Fruit fly (Drosophila melanogaster) ovary, adult (tissue): ENCODE measurements around the gene ghi.
A peak's percentile ranks its signal among the peaks of the same experiment; 100 is the strongest.

Experiments
- CG17801 ChIP-seq: fragments of 200-800 bp; optimal IDR thresholded peaks from 2 replicates; lab custom pipeline; 2019; ENCODE audit warnings: missing biosample characterization, mild to moderate bottlenecking, missing genetic modification characterization, moderate library complexity; ENCODE audit not compliant: partially characterized antibody

ghi gene

dm6 chr3L:9469079-9469478 lies 17.4 kb downstream of the ghi start:
- no peak for TF ChIP-seq CG17801 (GFP tag; lab: Kevin White, UChicago)

- no peak for TF ChIP-seq CG17801 (GFP tag; lab: Kevin White, UChicago)
Observed at dm6 chr3L:9471151-9471903, 19.7 kb downstream of the ghi start.

- peak; percentile 79 for TF ChIP-seq CG17801 (GFP tag; lab: Kevin White, UChicago)
Observed at dm6 chr3L:9476829-9477228, 25.2 kb downstream of the ghi start, which contains the start of the genes Uch-L5 and Jarid2. Gene Uch-L5 (minus strand): TSS chr3L:9476965. Gene Jarid2 (plus strand): TSS chr3L:9477038.

dm6 chr3L:9487586-9487985 lies 35.9 kb downstream of the ghi start, which contains the start of gene pall:
Gene pall (minus strand): TSS chr3L:9487790.
- TF ChIP-seq CG17801 (GFP tag; lab: Kevin White, UChicago), result peak; percentile 28

dm6 chr3L:9489133-9489532 lies 37.5 kb downstream of the ghi start, which contains the start of gene CG32036:
Gene CG32036 (minus strand): TSS chr3L:9489233.
- TF ChIP-seq CG17801 (GFP tag; lab: Kevin White, UChicago), result no peak

- no peak for TF ChIP-seq CG17801 (GFP tag; lab: Kevin White, UChicago)
Observed at dm6 chr3L:9489627-9490026, 38.0 kb downstream of the ghi start.

dm6 chr3L:9490432-9490831 lies 38.8 kb downstream of the ghi start:
- no peak for TF ChIP-seq CG17801 (GFP tag; lab: Kevin White, UChicago)

- TF ChIP-seq CG17801 (GFP tag; lab: Kevin White, UChicago), result no peak
Observed at dm6 chr3L:9491331-9491730, 39.7 kb downstream of the ghi start.

dm6 chr3L:9492115-9492514 lies 40.4 kb downstream of the ghi start, which contains the start of gene CG32037:
Gene CG32037 (minus strand): TSS chr3L:9492215.
- TF ChIP-seq CG17801 (GFP tag; lab: Kevin White, UChicago), result no peak

dm6 chr3L:9497249-9497648 lies 45.6 kb downstream of the ghi start:
- peak; percentile 78 for TF ChIP-seq CG17801 (GFP tag; lab: Kevin White, UChicago)

- no peak for TF ChIP-seq CG17801 (GFP tag; lab: Kevin White, UChicago)
Observed at dm6 chr3L:9497981-9498619, 46.4 kb downstream of the ghi start.

dm6 chr3L:9499919-9500807 lies 48.5 kb downstream of the ghi start:
- TF ChIP-seq CG17801 (GFP tag; lab: Kevin White, UChicago), result no peak

dm6 chr3L:9501298-9501697 lies 49.6 kb downstream of the ghi start:
- TF ChIP-seq CG17801 (GFP tag; lab: Kevin White, UChicago), result no peak

- TF ChIP-seq CG17801 (GFP tag; lab: Kevin White, UChicago), result no peak
Observed at dm6 chr3L:9502294-9502693, 50.6 kb downstream of the ghi start.
